Fruit fly (Drosophila melanogaster) whole organism, embryonic: ENCODE data around the gene shd.

Experiments used
- ATbp ChIP-seq: fragments of 200-800 bp; sonication (Bioruptor generic); optimal IDR thresholded peaks from 2 replicates; lab custom pipeline; 2017; ENCODE audit warnings: missing biosample characterization, mild to moderate bottlenecking, missing genetic modification characterization, missing genetic modification reagents
- Bgb ChIP-seq: fragments of 200-800 bp; sonication (Bioruptor generic); IDR thresholded peaks from 2 replicates; pipeline ENCODE4 v1.3.6; 2022; ENCODE audit warnings: missing biosample characterization, missing genetic modification characterization; ENCODE audit not compliant: partially characterized antibody
- CG11085 ChIP-seq: fragments of 200-800 bp; sonication (Bioruptor generic); IDR thresholded peaks from 2 replicates; pipeline ENCODE4 v1.3.6; 2022; ENCODE audit warnings: missing biosample characterization, missing genetic modification characterization
- CG11696 ChIP-seq: fragments of 200-800 bp; sonication (Bioruptor generic); IDR thresholded peaks from 2 replicates; pipeline ENCODE4 v1.3.6; 2022; ENCODE audit warnings: missing biosample characterization, missing genetic modification characterization
- CG12104 ChIP-seq: fragments of 200-800 bp; sonication (Bioruptor generic); optimal IDR thresholded peaks from 3 replicates; lab custom pipeline; 2016; ENCODE audit warnings: missing biosample characterization, missing genetic modification characterization
- CG12299 ChIP-seq: fragments of 200-800 bp; sonication (Bioruptor generic); optimal IDR thresholded peaks from 2 replicates; lab custom pipeline; 2018; ENCODE audit warnings: missing biosample characterization, mild to moderate bottlenecking, missing genetic modification characterization
- CG15011 ChIP-seq: fragments of 200-800 bp; sonication (Bioruptor generic); optimal IDR thresholded peaks from 3 replicates; lab custom pipeline; 2018; ENCODE audit warnings: missing biosample characterization, mild to moderate bottlenecking, missing genetic modification characterization
- CG15601 ChIP-seq: fragments of 200-800 bp; sonication (Bioruptor generic); optimal IDR thresholded peaks from 3 replicates; lab custom pipeline; 2019; ENCODE audit warnings: missing biosample characterization, mild to moderate bottlenecking, missing genetic modification characterization, moderate library complexity
- CG1647 ChIP-seq: fragments of 200-800 bp; sonication (Bioruptor generic); optimal IDR thresholded peaks from 3 replicates; lab custom pipeline; 2016; ENCODE audit warnings: missing biosample characterization, missing genetic modification characterization
- CG17328 ChIP-seq: fragments of 200-800 bp; sonication (Bioruptor generic); IDR thresholded peaks from 2 replicates; pipeline ENCODE4 v1.3.6; 2022; ENCODE audit warnings: missing biosample characterization, missing genetic modification characterization
- CG1832 ChIP-seq: fragments of 200-800 bp; sonication (Bioruptor generic); optimal IDR thresholded peaks from 2 replicates; lab custom pipeline; 2017; ENCODE audit warnings: missing biosample characterization, mild to moderate bottlenecking, missing genetic modification characterization, inconsistent platforms
- CG2129 ChIP-seq: fragments of 200-800 bp; sonication (Bioruptor generic); IDR thresholded peaks from 2 replicates; pipeline ENCODE4 v1.3.6; 2022; ENCODE audit warnings: missing biosample characterization, missing genetic modification characterization; ENCODE audit not compliant: partially characterized antibody
- CG31224 ChIP-seq: fragments of 200-800 bp; sonication (Bioruptor generic); IDR thresholded peaks from 2 replicates; pipeline ENCODE4 v1.3.6; 2022; ENCODE audit warnings: missing biosample characterization, missing genetic modification characterization
- CG32767 ChIP-seq: fragments of 200-800 bp; sonication (Bioruptor generic); IDR thresholded peaks from 2 replicates; pipeline ENCODE4 v1.3.6; 2022; ENCODE audit warnings: missing biosample characterization, missing genetic modification characterization
- CG3726 ChIP-seq: fragments of 200-800 bp; sonication (Bioruptor generic); IDR thresholded peaks from 3 replicates; pipeline ENCODE4, ENCODE4 v1.3.6; 2022; ENCODE audit warnings: missing biosample characterization, missing genetic modification characterization
- CG4282 ChIP-seq: fragments of 200-800 bp; sonication (Bioruptor generic); optimal IDR thresholded peaks from 2 replicates; lab custom pipeline; 2016; ENCODE audit warnings: missing biosample characterization, missing genetic modification characterization
- CG4328 ChIP-seq: fragments of 200-800 bp; sonication (Bioruptor generic); optimal IDR thresholded peaks from 3 replicates; lab custom pipeline; 2017; ENCODE audit warnings: missing biosample characterization, missing genetic modification reagents, missing genetic modification characterization
- CG5180 ChIP-seq: fragments of 200-800 bp; sonication (Bioruptor generic); optimal IDR thresholded peaks from 3 replicates; lab custom pipeline; 2017; ENCODE audit warnings: missing biosample characterization, missing genetic modification characterization, mild to moderate bottlenecking, moderate library complexity, missing genetic modification reagents
- CG8924 ChIP-seq: fragments of 200-800 bp; optimal IDR thresholded peaks from 3 replicates; lab custom pipeline; 2019; ENCODE audit warnings: missing biosample characterization, mild to moderate bottlenecking, missing genetic modification characterization, moderate library complexity
- CG9437 ChIP-seq: fragments of 200-800 bp; sonication (Bioruptor generic); optimal IDR thresholded peaks from 2 replicates; lab custom pipeline; 2018; ENCODE audit warnings: missing biosample characterization, mild to moderate bottlenecking, missing genetic modification characterization
- CG9817 ChIP-seq: fragments of 200-800 bp; sonication (Bioruptor generic); optimal IDR thresholded peaks from 2 replicates; lab custom pipeline; 2018; ENCODE audit warnings: missing biosample characterization, mild to moderate bottlenecking, missing genetic modification characterization, moderate library complexity
- CG9932 ChIP-seq: fragments of 200-800 bp; sonication (Bioruptor generic); IDR thresholded peaks from 2 replicates; pipeline ENCODE4 v1.3.6; 2022; ENCODE audit warnings: missing biosample characterization, missing genetic modification characterization
- Chrac-16 ChIP-seq: fragments of 200-800 bp; sonication (Bioruptor generic); optimal IDR thresholded peaks from 3 replicates; lab custom pipeline; 2016; ENCODE audit warnings: missing biosample characterization, missing genetic modification characterization
- Fer2 ChIP-seq: fragments of 200-800 bp; sonication (Bioruptor generic); optimal IDR thresholded peaks from 2 replicates; lab custom pipeline; 2018; ENCODE audit warnings: missing biosample characterization, mild to moderate bottlenecking, missing genetic modification characterization, moderate library complexity
- Gsc ChIP-seq: fragments of 200-800 bp; sonication (Bioruptor generic); IDR thresholded peaks from 2 replicates; pipeline ENCODE4 v1.3.6; 2022; ENCODE audit warnings: missing biosample characterization, missing genetic modification characterization
- Hr78 ChIP-seq, 2 experiments: fragments of 200-800 bp in 1 of 2; fragments of >200 bp in 1 of 2; sonication (Bioruptor generic) in 1 of 2; optimal IDR thresholded peaks; 2 replicates each; lab custom pipeline; 2017 to 2019; ENCODE audit warnings: missing biosample characterization in 2 of 2, missing genetic modification characterization in 2 of 2, mild to moderate bottlenecking in 1 of 2, moderate library complexity in 1 of 2
- Lim3 ChIP-seq: fragments of 200-800 bp; sonication (Bioruptor generic); IDR thresholded peaks from 2 replicates; pipeline ENCODE4 v1.3.6; 2022; ENCODE audit warnings: missing biosample characterization, missing genetic modification characterization
- NC2β ChIP-seq: fragments of 200-800 bp; sonication (Bioruptor generic); optimal IDR thresholded peaks from 2 replicates; lab custom pipeline; 2016; ENCODE audit warnings: missing biosample characterization, missing genetic modification characterization
- Opbp ChIP-seq: fragments of 200-800 bp; sonication (Bioruptor generic); IDR thresholded peaks from 3 replicates; pipeline ENCODE4 v1.3.6; 2022; ENCODE audit warnings: missing biosample characterization, missing genetic modification characterization; ENCODE audit not compliant: partially characterized antibody
- Sry-β ChIP-seq: fragments of 200-800 bp; sonication (Bioruptor generic); optimal IDR thresholded peaks from 2 replicates; lab custom pipeline; 2018; ENCODE audit warnings: missing biosample characterization, mild to moderate bottlenecking, missing genetic modification characterization, moderate library complexity
- cwo ChIP-seq: fragments of 200-800 bp; sonication (Bioruptor generic); optimal IDR thresholded peaks from 3 replicates; lab custom pipeline; 2017; ENCODE audit warnings: missing biosample characterization, missing genetic modification characterization, mild to moderate bottlenecking, moderate library complexity, missing genetic modification reagents
- danr ChIP-seq: fragments of 200-800 bp; sonication (Bioruptor generic); IDR thresholded peaks from 2 replicates; pipeline ENCODE4 v1.3.6; 2022; ENCODE audit warnings: missing biosample characterization, missing genetic modification characterization
- emc ChIP-seq: fragments of 200-800 bp; sonication (Bioruptor generic); optimal IDR thresholded peaks from 2 replicates; lab custom pipeline; 2016; ENCODE audit warnings: missing biosample characterization, missing genetic modification characterization
- exex ChIP-seq: fragments of 200-800 bp; sonication (Bioruptor generic); optimal IDR thresholded peaks from 4 replicates; lab custom pipeline; 2018; ENCODE audit warnings: missing biosample characterization, mild to moderate bottlenecking, missing genetic modification characterization, moderate library complexity
- fd3F ChIP-seq: fragments of 200-800 bp; sonication (Bioruptor generic); optimal IDR thresholded peaks from 2 replicates; lab custom pipeline; 2018; ENCODE audit warnings: missing biosample characterization, mild to moderate bottlenecking, missing genetic modification characterization, moderate library complexity
- gce ChIP-seq: fragments of 200-800 bp; sonication (Bioruptor generic); IDR thresholded peaks from 3 replicates; pipeline ENCODE4 v1.3.6; 2022; ENCODE audit warnings: missing biosample characterization, missing genetic modification characterization
- hb ChIP-seq: fragments of 200-800 bp; sonication (Bioruptor generic); IDR thresholded peaks from 3 replicates; pipeline ENCODE4 v1.3.6; 2022; ENCODE audit warnings: missing biosample characterization, missing genetic modification characterization; ENCODE audit not compliant: partially characterized antibody
- insv ChIP-seq, 2 experiments: fragments of 200-800 bp; sonication (Bioruptor generic); optimal IDR thresholded peaks; 3 replicates each; lab custom pipeline; 2016 to 2018; ENCODE audit warnings: missing biosample characterization in 2 of 2, missing genetic modification characterization in 2 of 2
- knrl ChIP-seq: fragments of 200-800 bp; sonication (Bioruptor generic); IDR thresholded peaks from 3 replicates; pipeline ENCODE4 v1.3.6; 2022; ENCODE audit warnings: missing biosample characterization, missing genetic modification characterization; ENCODE audit not compliant: partially characterized antibody
- nerfin-1 ChIP-seq: fragments of 200-800 bp; sonication (Bioruptor generic); optimal IDR thresholded peaks from 3 replicates; lab custom pipeline; 2019; ENCODE audit warnings: missing biosample characterization, mild to moderate bottlenecking, missing genetic modification characterization, moderate library complexity
- oc ChIP-seq: fragments of 200-800 bp; sonication (Bioruptor generic); optimal IDR thresholded peaks from 2 replicates; lab custom pipeline; 2018; ENCODE audit warnings: missing biosample characterization, mild to moderate bottlenecking, missing genetic modification characterization, moderate library complexity
- onecut ChIP-seq: fragments of 200-800 bp; sonication (Bioruptor generic); IDR thresholded peaks from 2 replicates; pipeline ENCODE4 v1.3.6; 2022; ENCODE audit warnings: missing biosample characterization, missing genetic modification characterization
- repo ChIP-seq: fragments of 200-800 bp; sonication (Bioruptor generic); optimal IDR thresholded peaks from 2 replicates; lab custom pipeline; 2016; ENCODE audit warnings: missing biosample characterization, missing genetic modification characterization
- ro ChIP-seq: fragments of 200-800 bp; sonication (Bioruptor generic); IDR thresholded peaks from 2 replicates; pipeline ENCODE4 v1.3.6; 2022; ENCODE audit warnings: missing biosample characterization, missing genetic modification characterization
- ssp ChIP-seq: fragments of 200-800 bp; sonication (Bioruptor generic); IDR thresholded peaks from 2 replicates; pipeline ENCODE4 v1.3.6; 2022; ENCODE audit warnings: missing biosample characterization, missing genetic modification characterization
- tin ChIP-seq: fragments of 200-800 bp; sonication (Bioruptor generic); optimal IDR thresholded peaks from 3 replicates; lab custom pipeline; 2016; ENCODE audit warnings: missing biosample characterization, missing genetic modification characterization
- tio ChIP-seq: fragments of 200-800 bp; sonication (Bioruptor generic); optimal IDR thresholded peaks from 2 replicates; lab custom pipeline; 2017; ENCODE audit warnings: missing biosample characterization, missing genetic modification characterization, inconsistent platforms
- tll ChIP-seq, 2 experiments: fragments of 200-800 bp in 1 of 2; fragments of >200 bp in 1 of 2; sonication (Bioruptor generic) in 1 of 2; optimal IDR thresholded peaks; 2 replicates each; lab custom pipeline; 2017 to 2019; ENCODE audit warnings: missing biosample characterization in 2 of 2, missing genetic modification characterization in 2 of 2, mild to moderate bottlenecking in 1 of 2, moderate library complexity in 1 of 2

Gene shd

DNA sequence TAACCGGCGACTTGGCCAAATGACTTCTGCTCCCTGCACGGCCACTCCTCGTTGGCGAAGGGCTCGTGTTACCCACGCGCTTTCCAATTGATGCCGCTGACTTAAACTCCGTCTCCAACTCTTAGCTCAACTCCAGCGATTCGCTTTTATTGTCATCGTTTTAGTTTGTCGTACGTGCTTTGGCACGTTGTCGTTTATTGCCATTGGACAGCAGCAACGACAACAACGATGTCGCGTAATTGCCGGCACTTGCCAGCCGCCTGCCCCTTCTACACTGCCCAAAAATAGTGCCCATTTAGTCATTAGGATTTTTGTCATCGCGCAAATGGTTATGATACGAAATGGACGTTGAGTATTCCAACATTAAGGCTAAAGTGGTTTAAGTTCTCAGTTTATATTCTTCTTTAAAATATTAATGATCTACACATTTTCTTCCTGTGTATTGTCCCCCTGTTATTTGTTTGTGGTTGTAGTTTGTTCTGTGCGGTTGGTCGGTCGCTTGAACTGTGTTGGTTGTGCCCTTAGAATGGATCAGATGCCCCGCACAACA is 51.6 kb downstream of the shd start (continued):
- TF ChIP-seq danr (GFP tag; lab: Robert Waterston, UW) (peak; percentile 80), CG1647 (peak; percentile 88), hb (GFP tag; lab: Robert Waterston, UW) (no peak), nerfin-1 (tag; lab: Kevin White, UChicago) (peak; percentile 49), CG12104 (peak; percentile 73), emc (GFP tag; lab: Kevin White, UChicago) (peak; percentile 75), CG1832 (no peak), tio (GFP tag; lab: Kevin White, UChicago) (peak; percentile 82), CG3726 (GFP tag; lab: Robert Waterston, UW) (peak; percentile 67; the same call in 1 of the 3 replicates), CG32767 (peak; percentile 71), CG9817 (tag; lab: Kevin White, UChicago) (peak; percentile 81), cwo (GFP tag; lab: Kevin White, UChicago) (peak; percentile 76), CG4282 (peak; percentile 83), ro (GFP tag; lab: Robert Waterston, UW) (peak; percentile 48; the same call in 1 of the 2 replicates), onecut (peak; percentile 88), Gsc (no peak; the same call in 1 of the 2 replicates), fd3F (GFP tag; lab: Kevin White, UChicago) (peak; percentile 68), insv (GFP tag; optimal IDR thresholded peaks at IDR 0.05; lab: Kevin White, UChicago) (peak in 1 of 2 experiments; percentile 20), CG11696 (GFP tag; lab: Robert Waterston, UW) (peak; percentile 73), Fer2 (peak; percentile 49), Bgb (GFP tag; lab: Robert Waterston, UW) (no peak), tin (peak; percentile 91), CG11085 (peak; percentile 58), oc (tag; lab: Kevin White, UChicago) (peak; percentile 90), CG9932 (GFP tag; lab: Robert Waterston, UW) (peak; percentile 69), repo (GFP tag; lab: Kevin White, UChicago) (peak; percentile 87), NC2β (peak; percentile 86), CG15011 (peak; percentile 82), CG17328 (GFP tag; lab: Robert Waterston, UW) (peak; percentile 91), CG12299 (tag; lab: Kevin White, UChicago) (peak; percentile 85), tll (GFP tag; optimal IDR thresholded peaks at IDR 0.05; lab: Kevin White, UChicago) (no peak), CG31224 (GFP tag; lab: Robert Waterston, UW) (peak; percentile 68), exex (tag; lab: Kevin White, UChicago) (peak; percentile 8), CG5180 (GFP tag; lab: Kevin White, UChicago) (peak; percentile 78), CG15601 (tag; lab: Kevin White, UChicago) (peak; percentile 90), Chrac-16 (peak; percentile 87), CG2129 (GFP tag; lab: Robert Waterston, UW) (no peak), Lim3 (GFP tag; lab: Robert Waterston, UW) (no peak), CG9437 (peak; percentile 72), ATbp (GFP tag; lab: Kevin White, UChicago) (peak; percentile 89), Sry-β (peak; percentile 52), CG4328 (GFP tag; lab: Kevin White, UChicago) (peak; percentile 53), knrl (GFP tag; lab: Robert Waterston, UW) (no peak), Opbp (GFP tag; lab: Robert Waterston, UW) (no peak), ssp (GFP tag; lab: Robert Waterston, UW) (no peak; the same call in 1 of the 2 replicates), CG8924 (peak; percentile 92), gce (GFP tag; lab: Robert Waterston, UW) (peak; percentile 80; the same call in 2 of the 3 replicates), Hr78 (GFP tag; optimal IDR thresholded peaks at IDR 0.05; lab: Kevin White, UChicago) (peak in 1 of 2 experiments; percentile 77)
